Worm (Caenorhabditis elegans): ENCODE data around the gene C44H4.8.

Gene C44H4.8

DNA sequence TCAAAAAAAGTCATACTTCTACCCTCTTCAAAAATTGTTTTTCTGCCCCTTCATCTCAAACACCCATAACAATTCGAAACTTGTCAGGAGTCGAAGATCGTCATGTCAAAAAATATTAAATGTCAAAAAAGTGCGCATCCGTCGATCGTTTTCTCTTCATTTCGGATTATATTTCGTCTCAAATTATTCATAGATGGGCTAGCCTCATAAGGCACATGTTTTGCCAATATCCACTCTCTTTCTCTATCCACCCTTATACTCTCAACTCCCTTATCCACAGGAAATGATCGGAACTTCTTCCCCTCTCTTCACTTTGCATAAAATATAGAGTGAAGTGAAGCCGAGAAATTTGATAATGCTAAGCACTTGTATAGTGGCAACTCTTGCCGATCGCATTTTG lies 38.8 kb downstream of the C44H4.8 start (continued):
- TF ChIP-seq unc-86 (tag; optimal IDR thresholded peaks at IDR 0.05) (no peak), nhr-19 (GFP tag; conservative IDR thresholded peaks at IDR 0.05) (no peak), ztf-11 (tag; optimal IDR thresholded peaks at IDR 0.05) (no peak), unc-130 (tag; optimal IDR thresholded peaks at IDR 0.05) (no peak)

DNA sequence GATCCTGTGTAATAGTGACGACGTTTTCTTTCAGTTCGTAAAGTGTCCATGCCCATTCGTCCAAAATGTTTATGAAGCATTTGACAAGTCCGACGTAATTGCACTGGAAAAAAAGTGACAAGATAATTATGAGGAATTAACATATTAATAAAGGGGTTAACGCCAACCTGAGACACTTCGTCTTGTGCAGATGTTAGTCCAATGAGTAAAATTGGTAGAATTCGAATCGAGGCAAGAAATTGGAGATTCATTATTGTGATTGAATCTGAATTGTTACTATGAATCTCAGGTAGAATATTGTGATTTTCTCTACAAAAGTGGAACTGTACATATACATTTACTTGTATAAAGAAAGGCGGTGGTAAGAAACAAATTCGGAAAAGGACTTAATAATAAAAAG lies 41.2 kb downstream of the C44H4.8 start, which contains the start of gene F54E4.3:
F54E4.3 (minus strand) TSS at position 265 of the 400 bp plus-strand sequence.
- no peak for TF ChIP-seq lin-39 (tag; optimal IDR thresholded peaks at IDR 0.05)
- TF ChIP-seq nhr-28 (tag; optimal IDR thresholded peaks at IDR 0.05): no peak
- TF ChIP-seq rnt-1 (tag; optimal IDR thresholded peaks at IDR 0.05): no peak
- TF ChIP-seq vab-15 (tag; optimal IDR thresholded peaks at IDR 0.05): no peak
- no peak for TF ChIP-seq blmp-1 (tag; optimal IDR thresholded peaks at IDR 0.05)
- no peak for TF ChIP-seq ztf-11 (tag; optimal IDR thresholded peaks at IDR 0.05)

DNA sequence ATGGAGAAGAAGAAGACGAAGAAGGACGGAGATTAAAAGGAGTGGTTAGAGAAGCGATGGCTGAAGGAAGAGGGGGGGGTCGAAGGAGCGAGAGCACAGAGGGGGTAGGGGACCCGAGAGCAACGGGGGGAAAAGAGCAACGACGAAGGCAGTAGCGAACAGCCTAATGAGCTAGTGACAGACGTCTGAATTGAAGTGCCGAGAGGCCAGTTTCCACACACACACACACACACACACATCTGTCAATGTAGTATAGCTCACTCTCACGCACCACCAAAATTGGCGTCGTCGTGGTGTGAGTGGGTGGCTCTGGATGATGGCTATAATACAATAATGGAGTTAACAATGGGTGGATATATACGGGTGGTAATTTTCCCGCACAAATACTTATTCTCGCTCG lies 41.8 kb downstream of the C44H4.8 start:
- TF ChIP-seq mef-2 (tag; optimal IDR thresholded peaks at IDR 0.05) (no peak), isw-1 (GFP tag; IDR thresholded peaks at IDR 0.05) (peak; percentile 37; the same call in 1 of the 2 replicates), nhr-19 (GFP tag; conservative IDR thresholded peaks at IDR 0.05) (peak; percentile 37; the same call in 1 of the 2 replicates), ztf-11 (tag; optimal IDR thresholded peaks at IDR 0.05) (no peak), fkh-10 (GFP tag; optimal IDR thresholded peaks at IDR 0.05) (peak; percentile 40), efl-1 (optimal IDR thresholded peaks at IDR 0.05) (no peak), efl-1 (GFP tag; optimal IDR thresholded peaks at IDR 0.05 in 1 of 2) (no peak), hlh-17 (GFP tag; optimal IDR thresholded peaks at IDR 0.05; ENCODE audit: borderline replicate concordance) (no peak), fkh-8 (tag; optimal IDR thresholded peaks at IDR 0.05) (peak; percentile 70), lin-14 (GFP tag; optimal IDR thresholded peaks at IDR 0.05) (peak; percentile 86), egl-13 (tag; optimal IDR thresholded peaks at IDR 0.05) (no peak), snpc-4 (tag; optimal IDR thresholded peaks at IDR 0.05) (peak; percentile 20), ceh-82 (tag; optimal IDR thresholded peaks at IDR 0.05) (peak in 2 of 3 experiments; percentile 55 to 60), pag-3 (tag; optimal IDR thresholded peaks at IDR 0.05; ENCODE audit: borderline replicate concordance, insufficient read depth) (no peak), aly-2 (tag; optimal IDR thresholded peaks at IDR 0.05) (no peak), egl-27 (tag; optimal IDR thresholded peaks at IDR 0.05) (no peak), ceh-8 (GFP tag; optimal IDR thresholded peaks at IDR 0.05) (peak; percentile 25), lsy-2 (tag; optimal IDR thresholded peaks at IDR 0.05) (peak in 1 of 2 experiments; percentile 34), nhr-71 (tag; optimal IDR thresholded peaks at IDR 0.05) (peak; percentile 18)

DNA sequence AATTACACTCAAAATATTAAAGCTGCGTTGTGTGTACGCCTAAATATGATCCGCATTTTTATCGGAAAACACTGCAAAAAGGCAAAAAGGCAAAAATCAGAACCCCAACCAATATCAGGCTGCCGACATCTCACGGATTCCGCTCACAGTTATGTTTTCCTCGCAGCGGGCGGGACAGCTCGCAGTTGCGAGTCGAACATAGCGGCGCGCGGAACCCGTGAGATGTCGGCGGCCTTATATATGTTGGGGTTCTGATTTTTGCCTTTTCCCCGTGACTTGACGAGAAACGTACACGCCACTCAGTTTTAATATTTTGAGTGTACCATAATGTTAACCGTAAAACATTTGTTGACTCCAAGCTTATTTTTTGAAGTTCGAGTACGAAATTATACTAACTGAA lies 42.5 kb downstream of the C44H4.8 start:
- no peak for TF ChIP-seq zag-1 (tag; optimal IDR thresholded peaks at IDR 0.05)
- TF ChIP-seq nhr-71 (tag; optimal IDR thresholded peaks at IDR 0.05): no peak
- no peak for TF ChIP-seq pqm-1 (tag; optimal IDR thresholded peaks at IDR 0.05)
- no peak for TF ChIP-seq hlh-17 (GFP tag; optimal IDR thresholded peaks at IDR 0.05; ENCODE audit: borderline replicate concordance)
- TF ChIP-seq snpc-4 (tag; optimal IDR thresholded peaks at IDR 0.05): peak; percentile 95
- TF ChIP-seq nhr-77 (tag; optimal IDR thresholded peaks at IDR 0.05): no peak

DNA sequence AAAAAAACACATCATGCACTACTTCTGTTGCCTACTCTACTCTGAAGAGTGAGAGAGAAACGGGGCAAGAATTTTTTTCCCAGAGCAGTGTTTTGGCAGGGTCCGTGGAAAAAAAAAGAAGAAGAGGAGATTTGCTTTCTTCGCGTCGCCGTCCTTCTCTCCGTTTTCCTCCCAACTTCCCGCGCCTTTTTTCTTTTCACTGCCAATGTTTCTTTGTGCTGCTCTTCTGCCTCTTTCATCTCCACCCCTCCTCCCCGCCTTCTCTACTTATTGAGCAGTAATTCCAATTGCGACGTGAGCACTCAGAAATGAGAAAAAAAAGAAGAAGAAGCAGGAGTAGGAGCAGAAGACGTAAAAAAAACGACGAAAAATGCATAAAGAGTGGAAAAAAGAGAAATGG lies 45.0 kb downstream of the C44H4.8 start:
- peak; percentile 23 for TF ChIP-seq nhr-20 (tag; optimal IDR thresholded peaks at IDR 0.05)
- no peak for TF ChIP-seq nhr-90 (tag; optimal IDR thresholded peaks at IDR 0.05; ENCODE audit: poor library complexity)
- no peak for TF ChIP-seq pax-3 (tag; optimal IDR thresholded peaks at IDR 0.05)
- TF ChIP-seq elt-3 (tag; optimal IDR thresholded peaks at IDR 0.05): no peak
- TF ChIP-seq snpc-4 (tag; optimal IDR thresholded peaks at IDR 0.05): no peak
- no peak for TF ChIP-seq lin-35 (GFP tag; optimal IDR thresholded peaks at IDR 0.05)
- no peak for TF ChIP-seq hpl-2 (GFP tag; optimal IDR thresholded peaks at IDR 0.05)
- TF ChIP-seq fkh-8 (tag; optimal IDR thresholded peaks at IDR 0.05): peak; percentile 58
- no peak for TF ChIP-seq nhr-28 (tag; optimal IDR thresholded peaks at IDR 0.05)
- peak in 1 of 2 experiments; percentile 16 for TF ChIP-seq egl-27 (tag; optimal IDR thresholded peaks at IDR 0.05)
- TF ChIP-seq unc-86 (tag; optimal IDR thresholded peaks at IDR 0.05): peak; percentile 67
- TF ChIP-seq vab-15 (tag; optimal IDR thresholded peaks at IDR 0.05): no peak
- no peak for TF ChIP-seq ets-5 (GFP tag; IDR thresholded peaks at IDR 0.05)
- TF ChIP-seq Y116A8C.19 (tag; optimal IDR thresholded peaks at IDR 0.05; ENCODE audit: borderline replicate concordance): no peak
- TF ChIP-seq grh-1 (GFP tag; IDR thresholded peaks at IDR 0.05): no peak
- no peak for TF ChIP-seq unc-62 (GFP tag; optimal IDR thresholded peaks at IDR 0.05)
- TF ChIP-seq pag-3 (tag; optimal IDR thresholded peaks at IDR 0.05; ENCODE audit: borderline replicate concordance, insufficient read depth): peak; percentile 49
- no peak for TF ChIP-seq pqm-1 (tag; optimal IDR thresholded peaks at IDR 0.05)
- no peak for TF ChIP-seq blmp-1 (tag; optimal IDR thresholded peaks at IDR 0.05)
- no peak for TF ChIP-seq nhr-19 (GFP tag; conservative IDR thresholded peaks at IDR 0.05)
- TF ChIP-seq sptf-1 (tag; optimal IDR thresholded peaks at IDR 0.05): no peak
- no peak for TF ChIP-seq elt-2 (tag; optimal IDR thresholded peaks at IDR 0.05)
- no peak for TF ChIP-seq fos-1 (tag; optimal IDR thresholded peaks at IDR 0.05)
- TF ChIP-seq C16A3.4 (tag; optimal IDR thresholded peaks at IDR 0.05): no peak

Measured in whole organism, L1 larva.